Fruit fly (Drosophila melanogaster): ENCODE measurements around the gene Ddrgk1.
A peak's percentile ranks its signal among the peaks of the same experiment; 100 is the strongest.

Gene Ddrgk1

dm6 chr3R:21186606-21187393 lies 28.1 kb upstream of the Ddrgk1 start (continued):
- TF ChIP-seq crp (GFP tag; optimal IDR thresholded peaks at IDR 0.05), result no peak
- no peak for TF ChIP-seq Dip3 (GFP tag; optimal IDR thresholded peaks at IDR 0.05)
- TF ChIP-seq bcd (GFP tag; optimal IDR thresholded peaks at IDR 0.05), result peak; percentile 52
- TF ChIP-seq CG6654 (GFP tag; optimal IDR thresholded peaks at IDR 0.05), result peak; percentile 36
- TF ChIP-seq Hmx (GFP tag; optimal IDR thresholded peaks at IDR 0.05), result no peak
- TF ChIP-seq CHES-1-like (GFP tag; optimal IDR thresholded peaks at IDR 0.05), result peak; percentile 37
- TF ChIP-seq Pdp1 (GFP tag; optimal IDR thresholded peaks at IDR 0.05), result peak in 1 of 2 experiments; percentile 40
- no peak for TF ChIP-seq lov (optimal IDR thresholded peaks at IDR 0.05)
- TF ChIP-seq lov (GFP tag; IDR thresholded peaks at IDR 0.05), result no peak
- TF ChIP-seq Antp (GFP tag; optimal IDR thresholded peaks at IDR 0.05), result no peak
- no peak for TF ChIP-seq CG13624 (GFP tag; optimal IDR thresholded peaks at IDR 0.05)
- TF ChIP-seq row (GFP tag; IDR thresholded peaks at IDR 0.05), result peak; percentile 85
- no peak for TF ChIP-seq pros (GFP tag; optimal IDR thresholded peaks at IDR 0.05)
- no peak for TF ChIP-seq trem (tag; optimal IDR thresholded peaks at IDR 0.05)
- TF ChIP-seq CG10147 (GFP tag; optimal IDR thresholded peaks at IDR 0.05), result peak; percentile 22
- no peak for TF ChIP-seq ken (GFP tag; IDR thresholded peaks at IDR 0.05)
- no peak for TF ChIP-seq crc (GFP tag; optimal IDR thresholded peaks at IDR 0.05)
- peak; percentile 17 for TF ChIP-seq CG10274 (GFP tag; optimal IDR thresholded peaks at IDR 0.05)
- no peak for TF ChIP-seq Dp (GFP tag; optimal IDR thresholded peaks at IDR 0.05)
- peak in 1 of 2 experiments; percentile 51 for TF ChIP-seq Hr51 (GFP tag; optimal IDR thresholded peaks at IDR 0.05)
- TF ChIP-seq toy (GFP tag; IDR thresholded peaks at IDR 0.05), result no peak
- no peak for TF ChIP-seq hkb (optimal IDR thresholded peaks at IDR 0.05)
- no peak for TF ChIP-seq hkb (GFP tag; IDR thresholded peaks at IDR 0.05)
- 0 out of 3 replicates have a peak, but pooled peaks have one; percentile 10 for TF ChIP-seq so (GFP tag; IDR thresholded peaks at IDR 0.05)
- no peak for TF ChIP-seq CG18764 (GFP tag; optimal IDR thresholded peaks at IDR 0.05)
- no peak for TF ChIP-seq pita (GFP tag; optimal IDR thresholded peaks at IDR 0.05)
- no peak for TF ChIP-seq salm (tag; optimal IDR thresholded peaks at IDR 0.05)
- peak; percentile 51 for TF ChIP-seq CG6854 (GFP tag; optimal IDR thresholded peaks at IDR 0.05)
- peak; percentile 76 for TF ChIP-seq sens (GFP tag)
- TF ChIP-seq CG10565 (GFP tag; optimal IDR thresholded peaks at IDR 0.05), result no peak
- TF ChIP-seq CG9437 (GFP tag; optimal IDR thresholded peaks at IDR 0.05), result peak; percentile 63
- TF ChIP-seq CG15011 (GFP tag; optimal IDR thresholded peaks at IDR 0.05), result peak; percentile 50
- TF ChIP-seq HLHmδ (GFP tag; optimal IDR thresholded peaks at IDR 0.05), result no peak
- peak; percentile 54; the same call in 1 of the 3 replicates for TF ChIP-seq dysf (GFP tag; IDR thresholded peaks at IDR 0.05)
- TF ChIP-seq jing (GFP tag; optimal IDR thresholded peaks at IDR 0.05), result no peak
- no peak for TF ChIP-seq Elba2 (GFP tag; optimal IDR thresholded peaks at IDR 0.05)
- TF ChIP-seq jumu (GFP tag; optimal IDR thresholded peaks at IDR 0.05), result no peak
- TF ChIP-seq scrt (GFP tag; optimal IDR thresholded peaks at IDR 0.05), result peak; percentile 61
- no peak for TF ChIP-seq CG3163 (GFP tag; optimal IDR thresholded peaks at IDR 0.05)
- no peak for TF ChIP-seq CG15073 (GFP tag; optimal IDR thresholded peaks at IDR 0.05)
- peak; percentile 20 for TF ChIP-seq chn (GFP tag; optimal IDR thresholded peaks at IDR 0.05)
- TF ChIP-seq ap (GFP tag; IDR thresholded peaks at IDR 0.05), result no peak
- TF ChIP-seq CG10959 (GFP tag; IDR thresholded peaks at IDR 0.05), result no peak
- no peak for TF ChIP-seq lmd (GFP tag; IDR thresholded peaks at IDR 0.05)
- TF ChIP-seq unc-4 (GFP tag; IDR thresholded peaks at IDR 0.05; ENCODE audit: partially characterized antibody), result no peak
- TF ChIP-seq Oli (tag; optimal IDR thresholded peaks at IDR 0.05), result peak; percentile 47
- no peak for TF ChIP-seq CG17568 (GFP tag; optimal IDR thresholded peaks at IDR 0.05)
- peak; percentile 49 for TF ChIP-seq CoRest (tag; optimal IDR thresholded peaks at IDR 0.05)
- TF ChIP-seq C15 (GFP tag; IDR thresholded peaks at IDR 0.05), result no peak
- no peak for TF ChIP-seq sima (GFP tag; optimal IDR thresholded peaks at IDR 0.05)
